Worm (Caenorhabditis elegans) whole organism, young adult: ENCODE results near the gene cct-6.

ENCODE experiments used
- B0261.1 ChIP-seq: sonication (generic microtip); optimal IDR thresholded peaks from 2 replicates; lab custom pipeline; 2016; ENCODE audit warnings: mild to moderate bottlenecking, missing genetic modification characterization, moderate library complexity, missing compliant biosample characterization
- C06A6.2 ChIP-seq: fragments of 200-800 bp; sonication (Bioruptor generic); conservative IDR thresholded peaks from 2 replicates; pipeline ENCODE4 v1.3.6; 2022; ENCODE audit warnings: missing genetic modification characterization, missing compliant biosample characterization
- F22D6.2 ChIP-seq: sonication (generic microtip); optimal IDR thresholded peaks from 2 replicates; lab custom pipeline; 2016; ENCODE audit warnings: mild to moderate bottlenecking, missing genetic modification characterization, missing compliant biosample characterization
- F23B12.7 ChIP-seq: sonication (generic microtip); optimal IDR thresholded peaks from 2 replicates; lab custom pipeline; 2017; ENCODE audit warnings: missing genetic modification characterization, mild to moderate bottlenecking, missing compliant biosample characterization, antibody characterized with exemption, moderate library complexity; ENCODE audit not compliant: insufficient read depth
- F37B4.10 ChIP-seq: fragments of 200-800 bp; sonication (Bioruptor generic); IDR thresholded peaks from 2 replicates; pipeline ENCODE4 v1.3.6; 2022; ENCODE audit warnings: missing genetic modification characterization, missing compliant biosample characterization
- F39B2.1 ChIP-seq: fragments of 200-800 bp; sonication (Bioruptor generic); IDR thresholded peaks from 2 replicates; pipeline ENCODE4 v1.3.6; 2022; ENCODE audit warnings: missing genetic modification reagents, missing genetic modification characterization, missing compliant biosample characterization
- K11D2.4 ChIP-seq: fragments of 200-800 bp; sonication (Bioruptor generic); IDR thresholded peaks from 2 replicates; pipeline ENCODE4 v1.3.6; 2022; ENCODE audit warnings: missing genetic modification reagents, missing genetic modification characterization, missing compliant biosample characterization
- K12H6.12 ChIP-seq: fragments of 200-800 bp; sonication (Bioruptor generic); optimal IDR thresholded peaks from 2 replicates; lab custom pipeline; 2018; ENCODE audit warnings: mild to moderate bottlenecking, missing genetic modification characterization, missing compliant biosample characterization
- Y67H2A.10 ChIP-seq: fragments of 200-800 bp; sonication (Bioruptor generic); conservative IDR thresholded peaks from 2 replicates; pipeline ENCODE4 v1.3.6; 2022; ENCODE audit warnings: missing genetic modification reagents, missing genetic modification characterization, missing compliant biosample characterization
- aptf-2 ChIP-seq: fragments of 200-800 bp; sonication (Bioruptor generic); conservative IDR thresholded peaks from 2 replicates; pipeline ENCODE4 v1.3.6; 2022; ENCODE audit warnings: missing genetic modification reagents, missing genetic modification characterization, missing compliant biosample characterization
- aptf-3 ChIP-seq: fragments of 200-800 bp; sonication (Bioruptor generic); IDR thresholded peaks from 2 replicates; pipeline ENCODE4 v1.3.6; 2022; ENCODE audit warnings: missing genetic modification characterization, missing compliant biosample characterization
- attf-3 ChIP-seq: fragments of 200-800 bp; sonication (Bioruptor generic); conservative IDR thresholded peaks from 2 replicates; pipeline ENCODE4 v1.3.6; 2022; ENCODE audit warnings: missing genetic modification reagents, missing genetic modification characterization, missing compliant biosample characterization
- attf-5 ChIP-seq: fragments of 200-800 bp; sonication (Bioruptor generic); optimal IDR thresholded peaks from 2 replicates; lab custom pipeline; 2018; ENCODE audit warnings: mild to moderate bottlenecking, missing genetic modification characterization, missing compliant biosample characterization
- attf-6 ChIP-seq: fragments of 200-800 bp; sonication (Bioruptor generic); IDR thresholded peaks from 2 replicates; pipeline ENCODE4 v1.3.6; 2022; ENCODE audit warnings: missing genetic modification reagents, missing genetic modification characterization, missing compliant biosample characterization
- cebp-2 ChIP-seq: fragments of 200-800 bp; sonication (Bioruptor generic); IDR thresholded peaks from 2 replicates; pipeline ENCODE4 v1.3.6; 2022; ENCODE audit warnings: missing genetic modification characterization, missing compliant biosample characterization
- ceh-40 ChIP-seq: fragments of 200-800 bp; sonication (Bioruptor generic); IDR thresholded peaks from 2 replicates; pipeline ENCODE4 v1.3.6; 2022; ENCODE audit warnings: missing genetic modification characterization, missing compliant biosample characterization
- ceh-58 ChIP-seq: fragments of 200-800 bp; sonication (Bioruptor generic); IDR thresholded peaks from 2 replicates; pipeline ENCODE4 v1.3.6; 2022; ENCODE audit warnings: missing genetic modification characterization, missing compliant biosample characterization
- chd-7 ChIP-seq: sonication (generic microtip); optimal IDR thresholded peaks from 2 replicates; lab custom pipeline; 2016; ENCODE audit warnings: mild to moderate bottlenecking, missing genetic modification characterization, moderate library complexity, missing compliant biosample characterization
- dpff-1 ChIP-seq: sonication (generic microtip); optimal IDR thresholded peaks from 2 replicates; lab custom pipeline; 2017; ENCODE audit warnings: mild to moderate bottlenecking, missing genetic modification characterization, missing compliant biosample characterization
- efl-1 ChIP-seq: fragments of 150-350 bp; optimal IDR thresholded peaks from 2 replicates; lab custom pipeline; 2014; ENCODE audit warnings: missing biosample characterization, missing genetic modification reagents, missing genetic modification characterization
- egl-18 ChIP-seq: fragments of 200-800 bp; sonication (Bioruptor generic); IDR thresholded peaks from 2 replicates; pipeline ENCODE4 v1.3.6; 2022; ENCODE audit warnings: missing genetic modification reagents, missing genetic modification characterization, missing compliant biosample characterization
- gei-17 ChIP-seq: fragments of 200-800 bp; sonication (Bioruptor generic); optimal IDR thresholded peaks from 2 replicates; lab custom pipeline; 2018; ENCODE audit warnings: mild to moderate bottlenecking, missing genetic modification characterization, missing compliant biosample characterization
- him-1 ChIP-seq: sonication (generic microtip); optimal IDR thresholded peaks from 2 replicates; lab custom pipeline; 2016; ENCODE audit warnings: missing genotype, missing genetic modification reagents, missing genetic modification characterization, missing compliant biosample characterization
- hlh-26 ChIP-seq: fragments of 200-800 bp; sonication (Bioruptor generic); conservative IDR thresholded peaks from 2 replicates; pipeline ENCODE4 v1.3.6; 2022; ENCODE audit warnings: missing genetic modification reagents, missing genetic modification characterization, missing compliant biosample characterization
- hmg-1.2 ChIP-seq: fragments of 200-800 bp; sonication (Bioruptor generic); IDR thresholded peaks from 2 replicates; pipeline ENCODE4 v1.3.6; 2022; ENCODE audit warnings: missing genetic modification reagents, missing genetic modification characterization, missing compliant biosample characterization
- hrde-1 ChIP-seq: sonication (generic microtip); optimal IDR thresholded peaks from 2 replicates; lab custom pipeline; 2016; ENCODE audit warnings: missing genetic modification characterization, mild to moderate bottlenecking, missing compliant biosample characterization, moderate library complexity, missing genotype, missing genetic modification reagents, borderline replicate concordance
- lag-1 ChIP-seq: fragments of 200-800 bp; sonication (Bioruptor generic); IDR thresholded peaks from 2 replicates; pipeline ENCODE4 v1.3.6; 2022; ENCODE audit warnings: missing genetic modification reagents, missing genetic modification characterization, missing compliant biosample characterization
- let-526 ChIP-seq: fragments of 200-800 bp; sonication (Bioruptor generic); IDR thresholded peaks from 2 replicates; pipeline ENCODE4 v1.3.6; 2022; ENCODE audit warnings: missing genetic modification reagents, missing genetic modification characterization, missing compliant biosample characterization
- lin-26 ChIP-seq: fragments of 200-800 bp; sonication (Bioruptor generic); IDR thresholded peaks from 2 replicates; pipeline ENCODE4 v1.3.6; 2022; ENCODE audit warnings: missing genetic modification reagents, missing genetic modification characterization, missing compliant biosample characterization
- lsy-27 ChIP-seq: sonication (generic microtip); optimal IDR thresholded peaks from 2 replicates; lab custom pipeline; 2017; ENCODE audit warnings: missing genetic modification characterization, mild to moderate bottlenecking, missing compliant biosample characterization, antibody characterized with exemption, missing genotype, borderline replicate concordance; ENCODE audit not compliant: insufficient read depth
- madf-3 ChIP-seq: fragments of 200-800 bp; sonication (Bioruptor generic); IDR thresholded peaks from 2 replicates; pipeline ENCODE4 v1.3.6; 2022; ENCODE audit warnings: missing genetic modification reagents, missing genetic modification characterization, missing compliant biosample characterization
- madf-6 ChIP-seq: fragments of 200-800 bp; sonication (Bioruptor generic); IDR thresholded peaks from 2 replicates; pipeline ENCODE4 v1.3.6; 2022; ENCODE audit warnings: missing genetic modification reagents, missing genetic modification characterization, missing compliant biosample characterization
- mcd-1 ChIP-seq: fragments of 200-800 bp; sonication (Bioruptor generic); IDR thresholded peaks from 2 replicates; pipeline ENCODE4 v1.3.6; 2022; ENCODE audit warnings: missing genetic modification reagents, missing genetic modification characterization, missing compliant biosample characterization
- mxl-1 ChIP-seq: sonication (generic microtip); optimal IDR thresholded peaks from 2 replicates; lab custom pipeline; 2016; ENCODE audit warnings: missing genetic modification characterization, missing compliant biosample characterization
- nfya-1 ChIP-seq: sonication (generic microtip); optimal IDR thresholded peaks from 2 replicates; lab custom pipeline; 2017; ENCODE audit warnings: antibody characterized with exemption, missing compliant biosample characterization, missing genetic modification characterization, borderline replicate concordance; ENCODE audit not compliant: insufficient read depth
- nfyb-1 ChIP-seq: fragments of 200-800 bp; sonication (Bioruptor generic); IDR thresholded peaks from 2 replicates; pipeline ENCODE4 v1.3.6; 2022; ENCODE audit warnings: missing genetic modification reagents, missing genetic modification characterization, missing compliant biosample characterization
- nhr-80 ChIP-seq: sonication (generic microtip); optimal IDR thresholded peaks from 2 replicates; lab custom pipeline; 2016; ENCODE audit warnings: missing genetic modification characterization, missing compliant biosample characterization
- pbrm-1 ChIP-seq: fragments of 200-800 bp; sonication (Bioruptor generic); IDR thresholded peaks from 2 replicates; pipeline ENCODE4 v1.3.6; 2022; ENCODE audit warnings: missing genetic modification reagents, missing genetic modification characterization, missing compliant biosample characterization
- rcor-1 ChIP-seq: fragments of 200-800 bp; sonication (Bioruptor generic); IDR thresholded peaks from 2 replicates; pipeline ENCODE4 v1.3.6; 2022; ENCODE audit warnings: missing genetic modification reagents, missing genetic modification characterization, missing compliant biosample characterization
- rec-8 ChIP-seq, 2 experiments: sonication (generic microtip); optimal IDR thresholded peaks; 2 replicates each; lab custom pipeline; 2016; ENCODE audit warnings: mild to moderate bottlenecking in 2 of 2, missing genetic modification characterization in 2 of 2, missing genetic modification reagents in 2 of 2, missing genotype in 2 of 2, missing biosample characterization in 1 of 2, missing compliant biosample characterization in 1 of 2, moderate library complexity in 1 of 2
- snpc-1.3 ChIP-seq: sonication (generic microtip); optimal IDR thresholded peaks from 2 replicates; lab custom pipeline; 2017; ENCODE audit warnings: missing genetic modification characterization, mild to moderate bottlenecking, missing compliant biosample characterization, antibody characterized with exemption, moderate library complexity, missing genotype, missing genetic modification reagents; ENCODE audit not compliant: insufficient read depth
- snpc-3.4 ChIP-seq: sonication (generic microtip); optimal IDR thresholded peaks from 2 replicates; lab custom pipeline; 2017; ENCODE audit warnings: missing genetic modification characterization, mild to moderate bottlenecking, missing compliant biosample characterization, antibody characterized with exemption, moderate library complexity, missing genotype, missing genetic modification reagents
- snpc-4 ChIP-seq, 5 experiments: fragments of 150-350 bp in 1 of 5; sonication (generic microtip) in 4 of 5; optimal IDR thresholded peaks; 2 replicates each; lab custom pipeline; 2014 to 2018; ENCODE audit warnings: missing genetic modification characterization in 5 of 5, missing biosample characterization in 3 of 5, antibody characterized with exemption in 2 of 5, mild to moderate bottlenecking in 2 of 5, missing compliant biosample characterization in 2 of 5, missing genotype in 2 of 5, moderate library complexity in 2 of 5, missing genetic modification reagents in 1 of 5
- tbp1 ChIP-seq: fragments of 200-800 bp; sonication (Bioruptor generic); optimal IDR thresholded peaks from 2 replicates; lab custom pipeline; 2018; ENCODE audit warnings: mild to moderate bottlenecking, missing genetic modification characterization, missing compliant biosample characterization
- zfh-2 ChIP-seq: fragments of 200-800 bp; sonication (Bioruptor generic); conservative IDR thresholded peaks from 2 replicates; pipeline ENCODE4 v1.3.6; 2022; ENCODE audit warnings: missing genetic modification reagents, missing genetic modification characterization, missing compliant biosample characterization
- ztf-22 ChIP-seq: fragments of 200-800 bp; sonication (Bioruptor generic); optimal IDR thresholded peaks from 2 replicates; lab custom pipeline; 2018; ENCODE audit warnings: mild to moderate bottlenecking, missing genetic modification characterization, moderate library complexity, missing compliant biosample characterization
- ztf-3 ChIP-seq: fragments of 200-800 bp; sonication (Bioruptor generic); optimal IDR thresholded peaks from 2 replicates; lab custom pipeline; 2018; ENCODE audit warnings: mild to moderate bottlenecking, missing genetic modification characterization, missing compliant biosample characterization

The cct-6 gene

DNA sequence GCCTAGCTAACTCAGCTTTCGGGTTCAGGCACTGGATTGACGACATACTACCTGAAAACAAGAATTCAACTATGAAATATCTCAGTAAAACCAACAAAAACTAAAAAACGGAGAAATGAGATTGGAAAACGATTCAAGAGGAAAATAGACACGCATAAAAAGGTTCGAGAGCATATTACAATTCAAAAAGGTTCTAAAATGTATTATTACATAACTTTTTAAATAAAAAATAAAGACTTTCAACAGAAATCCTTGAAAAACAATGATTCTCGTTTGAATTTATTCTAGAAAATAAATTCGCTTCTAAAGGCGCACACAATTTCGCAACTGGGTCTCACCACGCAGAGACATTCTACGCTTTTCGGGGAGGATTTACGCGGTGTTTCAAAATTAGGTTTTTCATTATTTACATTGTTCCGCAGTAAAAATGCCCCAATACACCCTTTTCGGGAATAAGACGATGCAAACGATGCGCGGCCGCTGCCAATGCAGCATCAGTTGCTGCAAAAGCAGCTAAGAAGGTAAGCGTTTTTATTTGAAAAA, at the start of gene cct-6, which contains the start of gene alh-9:
Gene cct-6, minus strand, starts transcription at position 51 of the 543 bp plus-strand sequence.
Gene alh-9, plus strand, starts transcription at position 382 of the 543 bp plus-strand sequence.
- TF ChIP-seq lag-1 (GFP tag; lab: Robert Waterston, UW), result no peak
- no peak for TF ChIP-seq rec-8 (tag; optimal IDR thresholded peaks at IDR 0.05; lab: Kevin White, UChicago)
- no peak for TF ChIP-seq hlh-26 (GFP tag; lab: Robert Waterston, UW)
- no peak for TF ChIP-seq snpc-4 (GFP tag; optimal IDR thresholded peaks at IDR 0.05; lab: Kevin White, UChicago)
- TF ChIP-seq snpc-4 (tag; optimal IDR thresholded peaks at IDR 0.05; lab: Kevin White, UChicago), result peak in 3 of 4 experiments; percentile 19 to 30 (median 22)
- TF ChIP-seq mcd-1, result peak; percentile 58
- peak; percentile 37 for TF ChIP-seq K12H6.12 (tag; lab: Kevin White, UChicago)
- no peak for TF ChIP-seq nfya-1 (tag; lab: Kevin White, UChicago)
- no peak for TF ChIP-seq let-526
- peak; percentile 62 for TF ChIP-seq snpc-3.4
- no peak for TF ChIP-seq attf-6 (GFP tag; lab: Robert Waterston, UW)
- no peak for TF ChIP-seq Y67H2A.10 (GFP tag; lab: Robert Waterston, UW)
- TF ChIP-seq madf-3 (GFP tag; lab: Robert Waterston, UW), result no peak
- TF ChIP-seq snpc-1.3 (tag; lab: Kevin White, UChicago), result no peak
- TF ChIP-seq pbrm-1, result peak; percentile 64; the same call in 1 of the 2 replicates
- no peak for TF ChIP-seq ceh-58 (GFP tag; lab: Robert Waterston, UW)
- TF ChIP-seq lin-26 (GFP tag; lab: Robert Waterston, UW), result no peak
- TF ChIP-seq gei-17 (GFP tag; lab: Kevin White, UChicago), result no peak
- TF ChIP-seq K11D2.4, result no peak
- peak; percentile 62; the same call in 1 of the 2 replicates for TF ChIP-seq madf-6
- no peak for TF ChIP-seq aptf-2 (GFP tag; lab: Robert Waterston, UW)
- TF ChIP-seq chd-7 (tag; lab: Kevin White, UChicago), result no peak
- peak; percentile 61 for TF ChIP-seq F23B12.7 (tag; lab: Kevin White, UChicago)
- TF ChIP-seq B0261.1 (tag; lab: Kevin White, UChicago), result no peak
- TF ChIP-seq ztf-3, result no peak
- no peak for TF ChIP-seq hrde-1
- no peak for TF ChIP-seq aptf-3 (GFP tag; lab: Robert Waterston, UW)
- no peak for TF ChIP-seq mxl-1
- TF ChIP-seq F22D6.2, result no peak
- peak; percentile 44 for TF ChIP-seq tbp1 (GFP tag; lab: Kevin White, UChicago)
- TF ChIP-seq F37B4.10 (GFP tag; lab: Robert Waterston, UW), result no peak
- TF ChIP-seq egl-18 (GFP tag; lab: Robert Waterston, UW), result no peak
- TF ChIP-seq attf-3 (GFP tag; lab: Robert Waterston, UW), result no peak
- no peak for TF ChIP-seq lsy-27 (tag; lab: Kevin White, UChicago)
- TF ChIP-seq C06A6.2, result no peak
- TF ChIP-seq cebp-2 (GFP tag; lab: Robert Waterston, UW), result no peak
- no peak for TF ChIP-seq ceh-40 (GFP tag; lab: Robert Waterston, UW)
- peak; percentile 64 for TF ChIP-seq attf-5 (GFP tag; lab: Kevin White, UChicago)
- peak; percentile 70 for TF ChIP-seq efl-1
- peak; percentile 20; the same call in 1 of the 2 replicates for TF ChIP-seq nfyb-1 (GFP tag; lab: Robert Waterston, UW)
- no peak for TF ChIP-seq him-1 (tag; lab: Kevin White, UChicago)
- TF ChIP-seq nhr-80 (tag; lab: Kevin White, UChicago), result peak; percentile 11
- no peak for TF ChIP-seq rcor-1 (GFP tag; lab: Robert Waterston, UW)
- TF ChIP-seq hmg-1.2 (GFP tag; lab: Robert Waterston, UW), result peak; percentile 37; the same call in 1 of the 2 replicates
- no peak for TF ChIP-seq dpff-1 (tag; lab: Kevin White, UChicago)
- TF ChIP-seq zfh-2 (GFP tag; lab: Robert Waterston, UW), result no peak
- no peak for TF ChIP-seq F39B2.1
- TF ChIP-seq ztf-22, result no peak
